Worm (Caenorhabditis elegans): ENCODE results near the gene chil-24.

- TF ChIP-seq lin-11 (tag; optimal IDR thresholded peaks at IDR 0.05) (no peak), R02D3.7 (tag; optimal IDR thresholded peaks at IDR 0.05) (no peak), mab-5 (tag; optimal IDR thresholded peaks at IDR 0.05) (no peak), mdl-1 (tag; optimal IDR thresholded peaks at IDR 0.05) (no peak), elt-1 (tag; optimal IDR thresholded peaks at IDR 0.05) (no peak), lin-13 (GFP tag; optimal IDR thresholded peaks at IDR 0.05) (no peak), gmeb-1 (tag; optimal IDR thresholded peaks at IDR 0.05) (no peak), nhr-77 (tag; optimal IDR thresholded peaks at IDR 0.05) (no peak), ceh-82 (tag; optimal IDR thresholded peaks at IDR 0.05) (no peak), unc-62 (GFP tag; optimal IDR thresholded peaks at IDR 0.05) (no peak)
Observed at ce11 chrII:3148404-3148803, 19.4 kb downstream of the chil-24 start.
